Fruit fly (Drosophila melanogaster): ENCODE measurements around the gene CG12213.

DNA sequence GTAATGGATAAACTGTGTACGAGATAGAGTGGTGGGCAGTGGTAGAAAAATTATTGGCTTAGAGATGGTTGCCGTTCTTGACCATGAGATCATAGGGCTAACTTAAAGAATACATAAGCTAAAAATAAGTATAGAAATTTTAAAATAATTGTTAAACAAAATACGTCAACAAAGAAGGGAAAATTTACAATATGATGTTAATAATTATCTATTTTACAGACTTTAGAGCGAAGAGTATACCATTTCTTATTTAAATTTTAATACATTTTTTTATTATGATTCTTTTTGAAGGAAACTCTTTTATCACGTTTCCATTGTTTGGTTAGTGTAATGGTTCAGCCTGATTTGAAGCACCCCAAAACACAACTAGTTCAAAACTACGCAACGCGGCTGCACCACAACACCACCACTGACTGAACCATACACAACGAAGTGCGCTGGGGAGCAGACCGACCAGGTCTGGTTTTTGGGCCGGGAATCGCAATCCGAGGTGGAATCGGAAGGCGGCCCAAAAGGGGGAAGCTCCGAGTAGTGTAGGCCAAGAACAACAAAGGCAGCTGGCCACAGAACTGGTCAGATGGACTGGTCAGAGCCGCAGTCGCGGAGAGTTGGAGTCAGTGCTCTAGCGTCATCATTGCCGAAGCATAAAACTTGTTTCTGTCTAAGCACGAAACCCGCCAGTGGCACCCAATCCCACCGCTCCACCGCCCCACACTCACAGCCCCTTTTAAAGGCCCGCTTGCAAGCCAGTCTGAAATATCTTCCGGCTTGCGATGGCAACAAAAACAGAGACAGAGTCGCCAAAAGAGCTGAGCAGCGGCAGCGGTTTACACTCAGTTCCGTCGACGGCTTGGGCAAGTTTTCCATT, 21.8 kb downstream of the CG12213 start:
- TF ChIP-seq CG8159 (tag; optimal IDR thresholded peaks at IDR 0.05) = peak; percentile 66
- no peak for TF ChIP-seq CG32121 (GFP tag; IDR thresholded peaks at IDR 0.05)
- peak; percentile 4 for TF ChIP-seq CG34367 (tag; optimal IDR thresholded peaks at IDR 0.05)
- peak; percentile 70 for TF ChIP-seq CG14655 (GFP tag; optimal IDR thresholded peaks at IDR 0.05)
- peak; percentile 60 for TF ChIP-seq CG8301 (tag; optimal IDR thresholded peaks at IDR 0.05)
- peak; percentile 12 for TF ChIP-seq CG17806 (tag; optimal IDR thresholded peaks at IDR 0.05)
- no peak for TF ChIP-seq CG15710 (tag; optimal IDR thresholded peaks at IDR 0.05)
- TF ChIP-seq CG4496 (GFP tag; IDR thresholded peaks at IDR 0.05) = no peak
- peak; percentile 59 for TF ChIP-seq CG13204 (GFP tag; optimal IDR thresholded peaks at IDR 0.05)
- no peak for TF ChIP-seq Pif1A (GFP tag; optimal IDR thresholded peaks at IDR 0.05)
- no peak for TF ChIP-seq D1 (tag; optimal IDR thresholded peaks at IDR 0.05)
- no peak for TF ChIP-seq Snoo (tag; optimal IDR thresholded peaks at IDR 0.05)
- no peak for TF ChIP-seq Pif1B (GFP tag; optimal IDR thresholded peaks at IDR 0.05)
